Worm (Caenorhabditis elegans) whole organism, mixed stage, embryonic: ENCODE data around the gene srbc-20.

Source experiments
- bed-3 ChIP-seq: fragments of 200-800 bp; sonication (Bioruptor generic); optimal IDR thresholded peaks from 3 replicates; lab custom pipeline; 2018; ENCODE audit warnings: mild to moderate bottlenecking, missing genetic modification characterization, moderate library complexity, missing compliant biosample characterization
- blmp-1 ChIP-seq: fragments of 150-350 bp; optimal IDR thresholded peaks from 2 replicates; lab custom pipeline; 2014; ENCODE audit warnings: missing biosample characterization, missing genetic modification characterization
- ceh-43 ChIP-seq: fragments of 200-800 bp; sonication (Bioruptor generic); optimal IDR thresholded peaks from 2 replicates; lab custom pipeline; 2018; ENCODE audit warnings: mild to moderate bottlenecking, missing genetic modification characterization, moderate library complexity, missing compliant biosample characterization
- elt-3 ChIP-seq: fragments of 150-350 bp; optimal IDR thresholded peaks from 2 replicates; lab custom pipeline; 2014; ENCODE audit warnings: missing biosample characterization, missing genetic modification characterization
- lin-13 ChIP-seq: fragments of 150-350 bp; optimal IDR thresholded peaks from 2 replicates; lab custom pipeline; 2014; ENCODE audit warnings: missing biosample characterization, missing genetic modification characterization
- mls-2 ChIP-seq: sonication (generic microtip); optimal IDR thresholded peaks from 2 replicates; lab custom pipeline; 2016; ENCODE audit warnings: mild to moderate bottlenecking, missing genetic modification characterization, moderate library complexity, missing compliant biosample characterization
- nhr-237 ChIP-seq: fragments of 150-350 bp; optimal IDR thresholded peaks from 2 replicates; lab custom pipeline; 2014; ENCODE audit warnings: missing biosample characterization, missing genetic modification characterization
- pha-4 ChIP-seq: fragments of 150-350 bp; optimal IDR thresholded peaks from 2 replicates; lab custom pipeline; 2018; ENCODE audit warnings: missing biosample characterization, missing genetic modification reagents, missing genetic modification characterization
- unc-62 ChIP-seq: fragments of 150-350 bp; optimal IDR thresholded peaks from 2 replicates; lab custom pipeline; 2014; ENCODE audit warnings: missing biosample characterization, missing genetic modification reagents, missing genetic modification characterization
- zip-8 ChIP-seq: fragments of 150-350 bp; optimal IDR thresholded peaks from 2 replicates; lab custom pipeline; 2014; ENCODE audit warnings: missing biosample characterization, missing genetic modification characterization

DNA sequence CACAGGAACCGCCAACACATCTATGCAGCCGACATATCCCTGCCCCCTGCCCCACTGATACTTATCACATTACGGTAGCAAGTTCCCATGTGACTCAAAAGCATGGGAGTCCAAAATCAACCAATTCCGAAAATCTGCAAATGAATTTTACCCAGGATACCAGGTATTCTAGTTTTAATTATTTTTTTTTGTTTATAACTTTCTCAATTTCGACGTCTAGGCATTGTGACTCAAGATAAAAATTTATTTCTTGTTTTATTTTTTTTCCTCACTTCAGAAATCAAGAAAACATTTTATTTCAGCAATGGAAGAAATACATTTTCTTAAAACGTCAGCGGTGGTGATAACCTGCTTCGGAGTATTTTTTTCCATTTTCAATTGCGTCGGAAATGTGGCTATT, 4.6 kb downstream of the srbc-20 start, which contains the start of gene srbc-24:
- TF ChIP-seq ceh-43 (GFP tag; lab: Kevin White, UChicago) (no peak), nhr-237 (tag; lab: Kevin White, UChicago) (no peak), bed-3 (no peak), elt-3 (no peak), zip-8 (tag; lab: Kevin White, UChicago) (no peak), lin-13 (no peak), pha-4 (tag; lab: Kevin White, UChicago) (no peak), unc-62 (GFP tag; lab: Kevin White, UChicago) (no peak), blmp-1 (no peak), mls-2 (tag; lab: Kevin White, UChicago) (no peak)
